Worm (Caenorhabditis elegans): Measurements from ENCODE around the gene lars-1.

- no peak for TF ChIP-seq dao-5 (tag; optimal IDR thresholded peaks at IDR 0.05)
- no peak for TF ChIP-seq him-1 (tag; optimal IDR thresholded peaks at IDR 0.05)
- no peak for TF ChIP-seq W03F9.2 (tag; optimal IDR thresholded peaks at IDR 0.05)
Measured at ce11 chrIII:4178564-4178963, 8.0 kb downstream of the lars-1 start, which contains the start of gene C16C10.2.
